Fruit fly (Drosophila melanogaster) whole organism, wandering third instar larva: ENCODE results near the gene CG33061.

Experiments used
- Dfd ChIP-seq: fragments of >200 bp; optimal IDR thresholded peaks from 2 replicates; lab custom pipeline; 2017; ENCODE audit warnings: missing biosample characterization, missing genetic modification characterization
- br ChIP-seq: fragments of 200-800 bp; sonication (Bioruptor generic); optimal IDR thresholded peaks from 2 replicates; lab custom pipeline; 2016; ENCODE audit warnings: missing biosample characterization, missing genetic modification characterization
- brk ChIP-seq: fragments of 200-800 bp; sonication (Bioruptor generic); optimal IDR thresholded peaks from 2 replicates; lab custom pipeline; 2016; ENCODE audit warnings: missing biosample characterization, mild to moderate bottlenecking, missing genetic modification characterization
- ey ChIP-seq: fragments of 200-800 bp; sonication (Bioruptor generic); optimal IDR thresholded peaks from 2 replicates; lab custom pipeline; 2016; ENCODE audit warnings: missing biosample characterization, missing genetic modification characterization
- psq ChIP-seq: fragments of 200-800 bp; sonication (Bioruptor generic); optimal IDR thresholded peaks from 3 replicates; lab custom pipeline; 2017; ENCODE audit warnings: missing biosample characterization, mild to moderate bottlenecking, missing genetic modification characterization, moderate library complexity
- tai ChIP-seq: sonication (Bioruptor generic); optimal IDR thresholded peaks from 2 replicates; lab custom pipeline; 2016; ENCODE audit warnings: missing biosample characterization, missing genetic modification characterization
- usp ChIP-seq: fragments of >200 bp; optimal IDR thresholded peaks from 2 replicates; lab custom pipeline; 2017; ENCODE audit warnings: missing biosample characterization, missing genetic modification characterization

DNA sequence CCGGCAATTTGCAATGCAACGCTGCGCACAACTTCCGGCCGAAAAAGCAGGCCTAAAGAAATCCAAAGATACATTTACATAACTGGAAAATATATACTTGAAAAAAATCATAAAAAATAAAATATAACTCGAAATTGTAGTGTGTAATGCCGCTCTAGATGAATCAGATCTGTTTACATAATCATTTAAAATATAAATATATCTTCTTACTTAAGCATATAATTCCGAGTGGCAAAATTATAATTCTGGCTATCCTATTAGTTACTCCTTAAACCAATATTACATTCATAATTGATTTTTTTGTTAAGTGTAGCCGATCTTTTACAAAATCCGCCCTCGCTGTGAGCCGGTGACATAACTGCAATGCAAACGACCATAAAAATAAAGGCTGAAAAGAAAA is 9.9 kb downstream of the CG33061 start:
- TF ChIP-seq br (GFP tag; lab: Kevin White, UChicago) = no peak
- no peak for TF ChIP-seq brk (GFP tag; lab: Kevin White, UChicago)
- TF ChIP-seq Dfd = no peak
- TF ChIP-seq usp (GFP tag; lab: Kevin White, UChicago) = no peak
- TF ChIP-seq tai = no peak
- no peak for TF ChIP-seq ey (GFP tag; lab: Kevin White, UChicago)
- TF ChIP-seq psq (GFP tag; lab: Kevin White, UChicago) = no peak
